Worm (Caenorhabditis elegans) whole organism, L2 larva: ENCODE results near the gene T16G1.3.
"Not testable (repeated sequence)": the region's sequence is repeated elsewhere in the genome, so short reads cannot be mapped to it uniquely, and the experiment has no call there.

Experiments
- C34F6.9 ChIP-seq: fragments of 150-350 bp; optimal IDR thresholded peaks from 2 replicates; lab custom pipeline; 2014; ENCODE audit warnings: missing biosample characterization, missing genetic modification characterization
- F13H6.1 ChIP-seq: sonication (generic microtip); optimal IDR thresholded peaks from 2 replicates; lab custom pipeline; 2016; ENCODE audit warnings: missing genetic modification characterization, missing compliant biosample characterization
- Y55F3AM.14 ChIP-seq: fragments of 200-800 bp; sonication (Bioruptor generic); optimal IDR thresholded peaks from 2 replicates; lab custom pipeline; 2018; ENCODE audit warnings: mild to moderate bottlenecking, missing genetic modification characterization, missing compliant biosample characterization
- ZK546.5 ChIP-seq: sonication (generic microtip); optimal IDR thresholded peaks from 2 replicates; lab custom pipeline; 2017; ENCODE audit warnings: missing biosample characterization, missing genetic modification characterization
- ama-1 ChIP-seq: fragments of 150-350 bp; optimal IDR thresholded peaks from 2 replicates; lab custom pipeline; 2018; ENCODE audit warnings: inconsistent platforms
- ceh-82 ChIP-seq: fragments of 150-350 bp; optimal IDR thresholded peaks from 2 replicates; lab custom pipeline; 2014; ENCODE audit warnings: missing biosample characterization, missing genetic modification characterization
- crh-2 ChIP-seq: sonication (generic microtip); optimal IDR thresholded peaks from 2 replicates; lab custom pipeline; 2017; ENCODE audit warnings: missing biosample characterization, missing genetic modification characterization
- dmd-4 ChIP-seq: sonication (generic microtip); optimal IDR thresholded peaks from 2 replicates; lab custom pipeline; 2017; ENCODE audit warnings: missing biosample characterization, missing genetic modification characterization
- egl-27 ChIP-seq: sonication (generic microtip); optimal IDR thresholded peaks from 3 replicates; lab custom pipeline; 2017; ENCODE audit warnings: missing biosample characterization, missing genetic modification reagents, missing genetic modification characterization
- fos-1 ChIP-seq: fragments of 150-350 bp; optimal IDR thresholded peaks from 2 replicates; lab custom pipeline; 2014; ENCODE audit warnings: missing biosample characterization, missing genetic modification characterization
- gmeb-1 ChIP-seq: fragments of 150-350 bp; optimal IDR thresholded peaks from 2 replicates; lab custom pipeline; 2014; ENCODE audit warnings: missing biosample characterization, missing genetic modification characterization
- lin-11 ChIP-seq: fragments of 150-350 bp; sonication (generic microtip); optimal IDR thresholded peaks from 2 replicates; lab custom pipeline; 2014; ENCODE audit warnings: missing biosample characterization, missing genetic modification characterization, inconsistent platforms, mixed read lengths
- lin-13 ChIP-seq: fragments of 150-350 bp; optimal IDR thresholded peaks from 2 replicates; lab custom pipeline; 2014; ENCODE audit warnings: missing biosample characterization, missing genetic modification reagents, missing genetic modification characterization
- lin-39 ChIP-seq: fragments of 150-350 bp; optimal IDR thresholded peaks from 2 replicates; lab custom pipeline; 2014; ENCODE audit warnings: missing biosample characterization, missing genetic modification reagents, missing genetic modification characterization
- lsy-2 ChIP-seq, 2 experiments: fragments of 150-350 bp in 1 of 2; sonication (generic microtip) in 1 of 2; optimal IDR thresholded peaks; 2 replicates each; lab custom pipeline; 2014 to 2017; ENCODE audit warnings: missing biosample characterization in 2 of 2, missing genetic modification characterization in 2 of 2
- mab-5 ChIP-seq: fragments of 150-350 bp; optimal IDR thresholded peaks from 2 replicates; lab custom pipeline; 2014; ENCODE audit warnings: missing biosample characterization, missing genetic modification characterization
- nhr-11 ChIP-seq: fragments of 150-350 bp; optimal IDR thresholded peaks from 2 replicates; lab custom pipeline; 2014; ENCODE audit warnings: missing biosample characterization, missing genetic modification characterization
- nhr-12 ChIP-seq: fragments of 150-350 bp; optimal IDR thresholded peaks from 2 replicates; lab custom pipeline; 2014; ENCODE audit warnings: missing biosample characterization, missing genetic modification characterization
- nhr-129 ChIP-seq: fragments of 150-350 bp; optimal IDR thresholded peaks from 2 replicates; lab custom pipeline; 2014; ENCODE audit warnings: missing biosample characterization, missing genetic modification characterization
- nhr-21 ChIP-seq: fragments of 150-350 bp; optimal IDR thresholded peaks from 2 replicates; lab custom pipeline; 2014; ENCODE audit warnings: missing biosample characterization, missing genetic modification characterization
- nhr-23 ChIP-seq: fragments of 150-350 bp; optimal IDR thresholded peaks from 2 replicates; lab custom pipeline; 2014; ENCODE audit warnings: missing biosample characterization, missing genetic modification reagents, missing genetic modification characterization
- nhr-25 ChIP-seq: fragments of 150-350 bp; sonication (generic microtip); optimal IDR thresholded peaks from 3 replicates; lab custom pipeline; 2014; ENCODE audit warnings: missing biosample characterization, missing genetic modification characterization
- nhr-77 ChIP-seq: fragments of 150-350 bp; optimal IDR thresholded peaks from 2 replicates; lab custom pipeline; 2014; ENCODE audit warnings: missing biosample characterization, missing genetic modification characterization
- peb-1 ChIP-seq: fragments of 150-350 bp; optimal IDR thresholded peaks from 2 replicates; lab custom pipeline; 2014; ENCODE audit warnings: missing biosample characterization, missing genetic modification characterization
- sem-4 ChIP-seq: fragments of 150-350 bp; optimal IDR thresholded peaks from 2 replicates; lab custom pipeline; 2014; ENCODE audit warnings: missing biosample characterization, missing genetic modification reagents, missing genetic modification characterization
- sma-3 ChIP-seq: sonication (generic microtip); optimal IDR thresholded peaks from 2 replicates; lab custom pipeline; 2016; ENCODE audit warnings: missing genetic modification reagents, missing genetic modification characterization, missing compliant biosample characterization
- sma-9 ChIP-seq, 2 experiments: fragments of 150-350 bp in 1 of 2; sonication (generic microtip) in 1 of 2; optimal IDR thresholded peaks; 2 replicates each; lab custom pipeline; 2014 to 2016; ENCODE audit warnings: missing genetic modification characterization in 2 of 2, mild to moderate bottlenecking in 1 of 2, missing biosample characterization in 1 of 2, missing compliant biosample characterization in 1 of 2, missing genetic modification reagents in 1 of 2, moderate library complexity in 1 of 2
- unc-39 ChIP-seq: fragments of 150-350 bp; optimal IDR thresholded peaks from 2 replicates; lab custom pipeline; 2014; ENCODE audit warnings: missing biosample characterization, missing genetic modification characterization
- unc-55 ChIP-seq: fragments of 150-350 bp; sonication (generic microtip); optimal IDR thresholded peaks from 3 replicates; lab custom pipeline; 2014; ENCODE audit warnings: missing biosample characterization, missing genetic modification reagents, missing genetic modification characterization
- unc-62 ChIP-seq: fragments of 150-350 bp; optimal IDR thresholded peaks from 2 replicates; lab custom pipeline; 2014; ENCODE audit warnings: missing biosample characterization, missing genetic modification reagents, missing genetic modification characterization
- ztf-1 ChIP-seq: fragments of 200-800 bp; sonication (Bioruptor generic); conservative IDR thresholded peaks from 2 replicates; pipeline ENCODE4 v1.3.6; 2022; ENCODE audit warnings: missing genetic modification characterization, missing compliant biosample characterization
- ztf-4 ChIP-seq: fragments of 150-350 bp; optimal IDR thresholded peaks from 2 replicates; lab custom pipeline; 2014; ENCODE audit warnings: missing biosample characterization, missing genetic modification characterization

The T16G1.3 gene

DNA sequence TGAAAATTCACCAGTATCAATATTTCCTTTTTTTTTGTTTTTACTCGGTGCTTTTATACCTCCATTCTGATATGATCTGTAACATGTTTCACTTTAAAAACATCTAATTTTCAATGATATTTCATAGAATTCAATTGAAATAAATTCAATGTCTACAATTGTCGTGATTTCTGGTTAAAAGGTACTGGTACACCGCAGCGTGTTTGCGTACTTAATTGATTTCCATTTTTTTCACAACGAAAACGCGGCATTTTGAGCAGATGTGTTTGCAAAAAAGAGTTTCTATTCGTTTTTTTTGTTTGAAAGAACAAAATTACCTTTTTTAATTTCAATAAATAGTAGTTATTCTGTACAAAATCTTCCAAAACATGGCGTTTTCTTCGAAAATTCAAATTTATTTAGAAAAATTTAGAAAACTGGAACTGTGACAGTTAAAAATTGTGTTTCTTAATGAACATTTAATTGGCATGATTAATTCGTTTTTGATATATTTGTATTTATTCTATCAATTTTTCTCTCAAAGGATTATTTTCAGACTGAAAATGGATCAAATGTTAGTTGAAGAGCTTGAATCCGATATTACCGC is 26.5 kb upstream of the T16G1.3 start, which contains the start of gene pnn-1:
Gene pnn-1 (plus strand): TSS at position 536 of the 586 bp plus-strand sequence.
- TF ChIP-seq lsy-2 (tag; optimal IDR thresholded peaks at IDR 0.05; lab: Kevin White, UChicago) = peak; percentile 28 to 84
- peak; percentile 58 for TF ChIP-seq lin-13 (GFP tag; lab: Kevin White, UChicago)
- TF ChIP-seq nhr-11 (tag; lab: Kevin White, UChicago) = no peak
- TF ChIP-seq C34F6.9 (tag; lab: Kevin White, UChicago) = peak; percentile 45
- TF ChIP-seq lin-11 (tag; lab: Kevin White, UChicago) = no peak
- peak; percentile 26 for TF ChIP-seq sem-4
- TF ChIP-seq crh-2 = peak; percentile 4
- TF ChIP-seq unc-55 (GFP tag; lab: Kevin White, UChicago) = peak; percentile 55
- TF ChIP-seq sma-9 (GFP tag; optimal IDR thresholded peaks at IDR 0.05; lab: Kevin White, UChicago) = peak; percentile 1
- no peak for TF ChIP-seq sma-9 (tag; optimal IDR thresholded peaks at IDR 0.05; lab: Kevin White, UChicago)
- no peak for TF ChIP-seq nhr-23
- peak; percentile 28 for TF ChIP-seq nhr-129 (tag; lab: Kevin White, UChicago)
- peak; percentile 61 for TF ChIP-seq nhr-25 (tag; lab: Kevin White, UChicago)
- TF ChIP-seq peb-1 (tag; lab: Kevin White, UChicago) = no peak

DNA sequence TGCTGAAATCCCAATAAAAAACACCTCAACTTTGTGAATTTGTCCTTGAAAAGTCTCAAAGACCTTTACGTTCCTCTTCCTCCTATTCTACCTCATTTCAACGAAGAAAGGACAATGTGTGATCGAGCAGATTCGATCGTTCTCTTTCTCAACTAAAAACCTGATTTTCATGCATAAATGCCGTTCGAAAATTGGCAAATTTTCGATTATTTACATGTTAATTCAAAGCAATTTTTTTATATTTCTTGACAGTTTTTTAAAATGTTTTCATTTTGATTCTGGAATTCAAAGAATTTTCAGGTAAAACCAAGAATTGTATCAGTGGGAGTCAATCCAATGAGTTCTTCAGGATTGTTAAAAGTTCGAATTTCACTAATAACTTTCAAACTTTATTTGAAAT is 24.4 kb upstream of the T16G1.3 start, which contains the start of gene lin-46:
Gene lin-46 (plus strand): TSS at position 301 of the 400 bp plus-strand sequence.
- TF ChIP-seq mab-5 (tag; lab: Kevin White, UChicago) (no peak), C34F6.9 (tag; lab: Kevin White, UChicago) (no peak), ztf-4 (tag; lab: Kevin White, UChicago) (no peak), unc-62 (GFP tag; lab: Kevin White, UChicago) (no peak), ztf-1 (no peak), ZK546.5 (tag; lab: Kevin White, UChicago) (no peak), ama-1 (lab: Kevin White, UChicago) (no peak), gmeb-1 (tag; lab: Kevin White, UChicago) (no peak), ceh-82 (tag; lab: Kevin White, UChicago) (no peak), dmd-4 (no peak), sem-4 (no peak), lin-39 (tag; lab: Kevin White, UChicago) (no peak), nhr-12 (no peak), nhr-77 (tag; lab: Kevin White, UChicago) (no peak), nhr-21 (tag; lab: Kevin White, UChicago) (no peak), unc-39 (no peak)

DNA sequence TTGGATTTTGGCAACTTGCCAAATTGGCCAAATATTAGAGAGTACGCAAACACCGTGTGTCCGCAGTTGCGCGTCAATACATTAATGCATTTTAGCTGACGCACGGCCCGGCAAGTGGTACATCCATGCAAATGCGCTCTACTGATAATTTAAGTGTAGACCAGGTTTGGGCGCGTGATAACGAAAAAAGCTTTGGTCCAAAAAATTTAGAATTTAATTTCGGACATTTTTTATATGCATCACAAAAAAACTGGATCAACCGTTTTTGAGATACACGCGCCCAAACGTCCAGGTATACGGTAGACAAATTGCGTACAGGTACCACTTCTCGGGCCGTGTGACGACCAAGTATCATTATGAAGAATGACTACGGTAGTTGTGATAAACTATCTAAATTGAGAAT is 23.8 kb upstream of the T16G1.3 start, which contains the start of gene R186.8:
Gene R186.8 (minus strand): TSS at position 58 of the 403 bp plus-strand sequence.
- peak; percentile 68 for TF ChIP-seq F13H6.1 (tag; lab: Kevin White, UChicago)
- TF ChIP-seq nhr-21 (tag; lab: Kevin White, UChicago) = peak; percentile 30
- peak; percentile 27 for TF ChIP-seq nhr-25 (tag; lab: Kevin White, UChicago)
- peak; percentile 46 for TF ChIP-seq unc-55 (GFP tag; lab: Kevin White, UChicago)
- TF ChIP-seq C34F6.9 (tag; lab: Kevin White, UChicago) = peak; percentile 64
- peak; percentile 60 for TF ChIP-seq nhr-129 (tag; lab: Kevin White, UChicago)
- TF ChIP-seq lsy-2 (tag; optimal IDR thresholded peaks at IDR 0.05; lab: Kevin White, UChicago) = peak; percentile 56 to 94
- peak; percentile 73 for TF ChIP-seq Y55F3AM.14 (GFP tag; lab: Kevin White, UChicago)
- peak; percentile 3 for TF ChIP-seq fos-1 (tag; lab: Kevin White, UChicago)
- TF ChIP-seq sma-9 (GFP tag; optimal IDR thresholded peaks at IDR 0.05; lab: Kevin White, UChicago) = peak; percentile 55
- TF ChIP-seq sma-9 (tag; optimal IDR thresholded peaks at IDR 0.05; lab: Kevin White, UChicago) = not testable (repeated sequence)
- TF ChIP-seq lin-11 (tag; lab: Kevin White, UChicago) = peak; percentile 32
- TF ChIP-seq gmeb-1 (tag; lab: Kevin White, UChicago) = peak; percentile 39
- peak; percentile 91 for TF ChIP-seq sma-3 (GFP tag; lab: Kevin White, UChicago)
- TF ChIP-seq sem-4 = peak; percentile 2
- TF ChIP-seq crh-2 = peak; percentile 41

DNA sequence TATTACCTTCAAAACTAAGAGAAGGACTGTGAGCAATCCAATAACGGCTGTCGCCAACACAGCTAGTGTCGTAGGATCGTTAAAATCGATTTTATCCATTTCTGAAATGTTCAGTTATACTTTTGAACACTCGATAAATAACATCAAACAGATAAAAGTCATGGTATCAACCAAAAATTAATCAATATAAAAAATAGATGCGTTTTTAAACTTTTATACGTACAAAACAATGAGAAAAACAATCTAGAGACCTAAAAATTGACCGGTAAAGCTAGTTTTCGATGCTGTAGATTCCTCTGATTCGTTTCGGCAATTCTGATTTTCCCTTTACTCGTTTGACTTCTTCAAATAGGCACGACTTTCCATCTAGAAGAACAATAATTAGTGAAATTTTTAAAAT is 23.0 kb upstream of the T16G1.3 start, which contains the start of gene R186.3:
Gene R186.3 (minus strand): TSS at position 101 of the 400 bp plus-strand sequence.
- TF ChIP-seq nhr-129 (tag; lab: Kevin White, UChicago) = no peak
- no peak for TF ChIP-seq lin-39 (tag; lab: Kevin White, UChicago)
- TF ChIP-seq nhr-77 (tag; lab: Kevin White, UChicago) = no peak
- no peak for TF ChIP-seq egl-27 (tag; lab: Kevin White, UChicago)
- no peak for TF ChIP-seq nhr-12
- TF ChIP-seq, all 48 proteins: peak for 0
